Worm (Caenorhabditis elegans) whole organism, early embryonic: Measurements from ENCODE around the gene fbxa-28.

ENCODE experiments used
- B0310.2 ChIP-seq: sonication (generic microtip); optimal IDR thresholded peaks from 2 replicates; lab custom pipeline; 2016; ENCODE audit warnings: mild to moderate bottlenecking, missing genetic modification characterization, missing compliant biosample characterization
- ama-1 ChIP-seq: fragments of 150-350 bp; optimal IDR thresholded peaks from 2 replicates; lab custom pipeline; 2014

DNA sequence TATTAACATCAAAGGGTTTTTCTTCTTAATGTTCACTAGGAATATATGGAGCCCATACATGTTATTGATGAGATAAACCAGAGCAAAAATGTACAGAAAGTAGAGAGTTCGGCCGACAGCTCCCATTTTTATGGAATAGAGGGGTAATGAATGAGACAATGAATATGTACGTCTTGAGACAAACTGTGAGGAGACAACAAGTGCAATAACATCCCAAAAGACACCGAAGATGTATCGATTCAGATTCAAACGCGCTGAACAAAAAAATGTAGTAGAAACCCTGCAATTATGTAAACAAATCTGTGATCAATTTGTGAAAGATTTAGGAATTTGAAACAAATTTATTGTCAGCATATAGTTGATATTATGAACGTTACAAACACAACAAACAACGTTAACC is 49.3 kb downstream of the fbxa-28 start:
- TF ChIP-seq B0310.2 (no peak), ama-1 (no peak)
